Worm (Caenorhabditis elegans) whole organism, L4 larva: ENCODE measurements around the gene F28C1.1.

Source experiments
- aly-2 ChIP-seq: sonication (generic microtip); optimal IDR thresholded peaks from 2 replicates; lab custom pipeline; 2018; ENCODE audit warnings: missing biosample characterization, missing genetic modification characterization
- hif-1 ChIP-seq, 2 experiments: sonication (generic microtip); optimal IDR thresholded peaks; 2 replicates each; lab custom pipeline; 2016 to 2017; ENCODE audit warnings: missing compliant biosample characterization in 2 of 2, missing genetic modification characterization in 2 of 2, missing genetic modification reagents in 2 of 2, missing genotype in 2 of 2, mild to moderate bottlenecking in 1 of 2
- hlh-11 ChIP-seq: fragments of 200-800 bp; sonication (Bioruptor generic); optimal IDR thresholded peaks from 2 replicates; lab custom pipeline; 2018; ENCODE audit warnings: mild to moderate bottlenecking, missing genetic modification characterization, missing compliant biosample characterization
- lsy-2 ChIP-seq, 2 experiments: fragments of 150-350 bp in 1 of 2; sonication (generic microtip) in 1 of 2; optimal IDR thresholded peaks; 2 replicates each; lab custom pipeline; 2014 to 2017; ENCODE audit warnings: missing biosample characterization in 2 of 2, missing genetic modification characterization in 2 of 2
- nhr-11 ChIP-seq: fragments of 150-350 bp; optimal IDR thresholded peaks from 2 replicates; lab custom pipeline; 2014; ENCODE audit warnings: missing biosample characterization, missing genetic modification characterization
- nhr-111 ChIP-seq: fragments of 200-800 bp; sonication (Bioruptor generic); optimal IDR thresholded peaks from 2 replicates; lab custom pipeline; 2018; ENCODE audit warnings: mild to moderate bottlenecking, missing genetic modification characterization, missing compliant biosample characterization
- snpc-1.2 ChIP-seq: fragments of 200-800 bp; sonication (Bioruptor generic); IDR thresholded peaks from 2 replicates; pipeline ENCODE4 v1.3.6; 2022; ENCODE audit warnings: missing genetic modification reagents, missing genetic modification characterization, missing compliant biosample characterization
- unc-130 ChIP-seq: sonication (generic microtip); optimal IDR thresholded peaks from 2 replicates; lab custom pipeline; 2016; ENCODE audit warnings: missing genetic modification reagents, missing genetic modification characterization, missing compliant biosample characterization
- unc-62 ChIP-seq, 3 experiments: fragments of 150-350 bp in 1 of 3; sonication (generic microtip); optimal IDR thresholded peaks in 2 of 3; peaks in 1 of 3; 1 replicate in 1 of 3; 2 replicates in 2 of 3; lab custom pipeline; 2014 to 2017; ENCODE audit warnings: missing biosample characterization in 3 of 3, missing genetic modification characterization in 3 of 3, missing genetic modification reagents in 3 of 3, missing genotype in 1 of 3
- zag-1 ChIP-seq: fragments of 150-350 bp; optimal IDR thresholded peaks from 2 replicates; lab custom pipeline; 2014; ENCODE audit warnings: missing biosample characterization, missing genetic modification characterization
- ztf-11 ChIP-seq: fragments of 150-350 bp; optimal IDR thresholded peaks from 2 replicates; lab custom pipeline; 2014; ENCODE audit warnings: missing biosample characterization, missing genetic modification characterization

DNA sequence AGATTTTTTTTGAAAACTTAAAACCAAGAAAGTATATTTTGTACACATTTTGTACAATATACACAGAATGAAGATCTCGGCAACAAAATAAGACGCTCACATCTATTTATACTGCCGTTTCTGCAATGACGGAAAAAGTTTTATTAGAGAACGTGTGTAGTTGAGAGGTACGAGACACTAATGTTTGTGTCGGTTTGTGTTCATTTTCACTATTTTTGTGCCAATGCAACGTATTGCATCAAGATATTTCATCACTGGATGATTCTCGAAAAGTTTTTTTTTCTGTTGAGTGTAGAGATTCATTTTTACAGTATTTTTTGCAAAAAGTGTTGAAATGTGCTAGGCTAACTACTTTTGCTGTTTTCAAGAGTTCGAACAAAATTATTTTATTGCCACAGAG, 41.6 kb upstream of the F28C1.1 start:
- no peak for TF ChIP-seq aly-2 (tag; lab: Kevin White, UChicago)
- TF ChIP-seq zag-1, result no peak
- TF ChIP-seq hif-1 (tag; optimal IDR thresholded peaks at IDR 0.05; lab: Kevin White, UChicago), result no peak
- no peak for TF ChIP-seq ztf-11 (tag; lab: Kevin White, UChicago)
- no peak for TF ChIP-seq unc-62 (GFP tag; optimal IDR thresholded peaks at IDR 0.05 in 1 of 2; lab: Kevin White, UChicago)
- TF ChIP-seq unc-62 (tag; optimal IDR thresholded peaks at IDR 0.05; lab: Kevin White, UChicago), result no peak
- TF ChIP-seq lsy-2 (tag; optimal IDR thresholded peaks at IDR 0.05; lab: Kevin White, UChicago), result peak in 1 of 2 experiments; percentile 33
- TF ChIP-seq nhr-11 (tag; lab: Kevin White, UChicago), result no peak
- TF ChIP-seq snpc-1.2 (GFP tag; lab: Robert Waterston, UW), result no peak
- TF ChIP-seq hlh-11 (tag; lab: Kevin White, UChicago), result peak; percentile 33
- no peak for TF ChIP-seq unc-130 (GFP tag; lab: Kevin White, UChicago)
- TF ChIP-seq nhr-111 (GFP tag; lab: Kevin White, UChicago), result no peak
